Fruit fly (Drosophila melanogaster) whole organism, embryonic: Measurements from ENCODE around the gene CG15414.

ENCODE experiments used
- Ada2b ChIP-seq: fragments of 200-800 bp; sonication (Bioruptor generic); IDR thresholded peaks from 2 replicates; pipeline ENCODE4 v1.3.6; 2022; ENCODE audit warnings: missing biosample characterization, missing genetic modification characterization
- CG13296 ChIP-seq: fragments of 200-800 bp; sonication (Bioruptor generic); optimal IDR thresholded peaks from 3 replicates; lab custom pipeline; 2018; ENCODE audit warnings: missing biosample characterization, mild to moderate bottlenecking, missing genetic modification characterization
- CG32772 ChIP-seq: fragments of 200-800 bp; sonication (Bioruptor generic); IDR thresholded peaks from 2 replicates; pipeline ENCODE4 v1.3.6; 2022; ENCODE audit warnings: missing biosample characterization, missing genetic modification characterization
- Max ChIP-seq: fragments of 200-800 bp; sonication (Bioruptor generic); optimal IDR thresholded peaks from 2 replicates; lab custom pipeline; 2016; ENCODE audit warnings: missing biosample characterization, mild to moderate bottlenecking, missing genetic modification characterization
- Scr ChIP-seq: fragments of 200-800 bp; sonication (Bioruptor generic); IDR thresholded peaks from 2 replicates; pipeline ENCODE4 v1.3.6; 2022; ENCODE audit warnings: missing biosample characterization, missing genetic modification characterization; ENCODE audit not compliant: partially characterized antibody
- Ssrp ChIP-seq: fragments of 200-800 bp; sonication (Bioruptor generic); optimal IDR thresholded peaks from 2 replicates; lab custom pipeline; 2018; ENCODE audit warnings: missing biosample characterization, mild to moderate bottlenecking, missing genetic modification characterization, moderate library complexity
- cwo ChIP-seq: fragments of 200-800 bp; sonication (Bioruptor generic); optimal IDR thresholded peaks from 3 replicates; lab custom pipeline; 2017; ENCODE audit warnings: missing biosample characterization, missing genetic modification characterization, mild to moderate bottlenecking, moderate library complexity, missing genetic modification reagents
- dysf ChIP-seq: fragments of 200-800 bp; sonication (Bioruptor generic); IDR thresholded peaks from 3 replicates; pipeline ENCODE4 v1.3.6; 2022; ENCODE audit warnings: missing biosample characterization, missing genetic modification characterization
- maf-S ChIP-seq: fragments of 200-800 bp; sonication (Bioruptor generic); optimal IDR thresholded peaks from 2 replicates; lab custom pipeline; 2016; ENCODE audit warnings: missing biosample characterization, missing genetic modification characterization
- pfk ChIP-seq: fragments of 200-800 bp; sonication (Bioruptor generic); optimal IDR thresholded peaks from 2 replicates; lab custom pipeline; 2018; ENCODE audit warnings: missing biosample characterization, mild to moderate bottlenecking, missing genetic modification characterization, moderate library complexity

DNA sequence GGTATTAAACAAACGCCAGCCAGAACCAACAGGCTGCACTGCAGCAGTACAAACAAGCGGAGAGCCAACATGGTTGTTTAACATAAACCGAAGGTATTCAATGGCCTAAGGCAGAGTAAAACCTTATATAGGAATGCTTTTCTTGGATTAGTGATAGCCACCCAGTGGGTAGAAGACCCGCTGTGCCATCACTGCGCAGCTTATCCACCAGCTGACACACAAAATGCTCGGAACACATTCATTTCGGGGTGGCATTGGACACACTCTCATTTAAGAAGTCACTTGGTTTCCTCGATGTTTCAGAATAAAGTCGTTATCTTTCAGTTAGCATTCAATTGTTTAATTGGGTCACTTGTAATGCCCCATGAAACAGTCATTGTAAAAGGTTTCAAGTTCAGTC, 19.1 kb upstream of the CG15414 start, which contains the start of gene CG31954:
- TF ChIP-seq cwo (GFP tag; lab: Kevin White, UChicago) (no peak), Ssrp (tag; lab: Kevin White, UChicago) (no peak), CG32772 (no peak), Max (no peak), maf-S (GFP tag; lab: Kevin White, UChicago) (no peak), CG13296 (GFP tag; lab: Kevin White, UChicago) (no peak), Scr (no peak), Ada2b (GFP tag; lab: Robert Waterston, UW) (no peak), pfk (GFP tag; lab: Kevin White, UChicago) (no peak), dysf (GFP tag; lab: Robert Waterston, UW) (no peak)
